Worm (Caenorhabditis elegans) whole organism, L4 larva: Measurements from ENCODE around the gene trxr-2.

Experiments used
- F49E8.2 ChIP-seq: sonication (generic microtip); optimal IDR thresholded peaks from 2 replicates; lab custom pipeline; 2016; ENCODE audit warnings: missing compliant biosample characterization, mild to moderate bottlenecking, missing genetic modification characterization, borderline replicate concordance
- T20F7.1 ChIP-seq: fragments of 200-800 bp; sonication (Bioruptor generic); optimal IDR thresholded peaks from 2 replicates; lab custom pipeline; 2018; ENCODE audit warnings: mild to moderate bottlenecking, missing genetic modification characterization, missing compliant biosample characterization
- T26A8.4 ChIP-seq: fragments of 200-800 bp; sonication (Bioruptor generic); IDR thresholded peaks from 2 replicates; pipeline ENCODE4 v1.3.6; 2022; ENCODE audit warnings: missing genetic modification characterization, missing compliant biosample characterization
- aha-1 ChIP-seq: fragments of 150-350 bp; peaks from one replicate; lab custom pipeline; 2014; ENCODE audit warnings: missing biosample characterization, missing genetic modification characterization
- aly-2 ChIP-seq: sonication (generic microtip); optimal IDR thresholded peaks from 2 replicates; lab custom pipeline; 2018; ENCODE audit warnings: missing biosample characterization, missing genetic modification characterization
- attf-4 ChIP-seq: sonication (generic microtip); optimal IDR thresholded peaks from 3 replicates; lab custom pipeline; 2017; ENCODE audit warnings: missing biosample characterization, missing genetic modification characterization
- ceh-20 ChIP-seq: fragments of 200-800 bp; sonication (Bioruptor generic); IDR thresholded peaks from 2 replicates; pipeline ENCODE4 v1.3.6; 2022; ENCODE audit warnings: missing genetic modification reagents, missing genetic modification characterization, missing compliant biosample characterization
- ceh-44 ChIP-seq: fragments of 200-800 bp; sonication (Bioruptor generic); IDR thresholded peaks from 2 replicates; pipeline ENCODE4 v1.3.6; 2022; ENCODE audit warnings: missing genetic modification reagents, missing genetic modification characterization, missing compliant biosample characterization
- ceh-82 ChIP-seq: sonication (generic microtip); optimal IDR thresholded peaks from 2 replicates; lab custom pipeline; 2017; ENCODE audit warnings: missing biosample characterization, missing genetic modification characterization
- daf-12 ChIP-seq: fragments of 150-350 bp; optimal IDR thresholded peaks from 2 replicates; lab custom pipeline; 2014; ENCODE audit warnings: missing biosample characterization, missing genetic modification reagents, missing genetic modification characterization
- daf-16 ChIP-seq, 3 experiments: sonication (generic microtip); optimal IDR thresholded peaks; 2 replicates each; lab custom pipeline; 2016 to 2017; ENCODE audit warnings: missing genetic modification characterization in 3 of 3, missing genetic modification reagents in 3 of 3, mild to moderate bottlenecking in 2 of 3, missing compliant biosample characterization in 2 of 3, missing biosample characterization in 1 of 3, moderate library complexity in 1 of 3
- dmd-8 ChIP-seq: fragments of 200-800 bp; sonication (Bioruptor generic); IDR thresholded peaks from 2 replicates; pipeline ENCODE4 v1.3.6; 2022; ENCODE audit warnings: missing genetic modification characterization, missing compliant biosample characterization
- dmd-9 ChIP-seq: fragments of 200-800 bp; sonication (Bioruptor generic); IDR thresholded peaks from 2 replicates; pipeline ENCODE4 v1.3.6; 2022; ENCODE audit warnings: missing genetic modification reagents, missing genetic modification characterization, missing compliant biosample characterization
- dve-1 ChIP-seq: sonication (generic microtip); optimal IDR thresholded peaks from 2 replicates; lab custom pipeline; 2017; ENCODE audit warnings: antibody characterized with exemption, mild to moderate bottlenecking, missing genetic modification characterization, missing compliant biosample characterization; ENCODE audit not compliant: insufficient read depth
- fkh-10 ChIP-seq: fragments of 150-350 bp; optimal IDR thresholded peaks from 2 replicates; lab custom pipeline; 2014; ENCODE audit warnings: missing biosample characterization, missing genetic modification reagents, missing genetic modification characterization
- hif-1 ChIP-seq, 2 experiments: sonication (generic microtip); optimal IDR thresholded peaks; 2 replicates each; lab custom pipeline; 2016 to 2017; ENCODE audit warnings: missing compliant biosample characterization in 2 of 2, missing genetic modification characterization in 2 of 2, missing genetic modification reagents in 2 of 2, missing genotype in 2 of 2, mild to moderate bottlenecking in 1 of 2
- hlh-11 ChIP-seq: fragments of 200-800 bp; sonication (Bioruptor generic); optimal IDR thresholded peaks from 2 replicates; lab custom pipeline; 2018; ENCODE audit warnings: mild to moderate bottlenecking, missing genetic modification characterization, missing compliant biosample characterization
- hlh-30 ChIP-seq: sonication (generic microtip); optimal IDR thresholded peaks from 2 replicates; lab custom pipeline; 2017; ENCODE audit warnings: antibody characterized with exemption, mild to moderate bottlenecking, missing genetic modification characterization, missing compliant biosample characterization; ENCODE audit not compliant: insufficient read depth
- hmg-1.1 ChIP-seq: fragments of 200-800 bp; sonication (Bioruptor generic); IDR thresholded peaks from 2 replicates; pipeline ENCODE4 v1.3.6; 2022; ENCODE audit warnings: missing genetic modification reagents, missing genetic modification characterization, missing compliant biosample characterization
- lin-13 ChIP-seq: fragments of 150-350 bp; optimal IDR thresholded peaks from 2 replicates; lab custom pipeline; 2014; ENCODE audit warnings: missing biosample characterization, missing genetic modification reagents, missing genetic modification characterization
- lin-29 ChIP-seq: fragments of 200-800 bp; sonication (Bioruptor generic); IDR thresholded peaks from 2 replicates; pipeline ENCODE4 v1.3.6; 2022; ENCODE audit warnings: missing genetic modification reagents, missing genetic modification characterization, missing compliant biosample characterization
- lsy-2 ChIP-seq, 2 experiments: fragments of 150-350 bp in 1 of 2; sonication (generic microtip) in 1 of 2; optimal IDR thresholded peaks; 2 replicates each; lab custom pipeline; 2014 to 2017; ENCODE audit warnings: missing biosample characterization in 2 of 2, missing genetic modification characterization in 2 of 2
- madf-9 ChIP-seq: fragments of 200-800 bp; sonication (Bioruptor generic); conservative IDR thresholded peaks from 2 replicates; pipeline ENCODE4 v1.3.6; 2022; ENCODE audit warnings: missing genetic modification reagents, missing genetic modification characterization, missing compliant biosample characterization
- mep-1 ChIP-seq: fragments of 150-350 bp; sonication (generic microtip); optimal IDR thresholded peaks from 3 replicates; lab custom pipeline; 2014; ENCODE audit warnings: missing biosample characterization, missing genetic modification characterization
- mes-2 ChIP-seq: sonication (generic microtip); optimal IDR thresholded peaks from 2 replicates; lab custom pipeline; 2016; ENCODE audit warnings: missing genotype, mild to moderate bottlenecking, missing genetic modification characterization, missing compliant biosample characterization; ENCODE audit not compliant: poor library complexity, severe bottlenecking
- nhr-10 ChIP-seq: fragments of 150-350 bp; optimal IDR thresholded peaks from 2 replicates; lab custom pipeline; 2014; ENCODE audit warnings: missing biosample characterization, missing genetic modification characterization
- nhr-28 ChIP-seq: fragments of 150-350 bp; optimal IDR thresholded peaks from 2 replicates; lab custom pipeline; 2014; ENCODE audit warnings: missing biosample characterization, missing genetic modification characterization
- nhr-6 ChIP-seq: fragments of 150-350 bp; optimal IDR thresholded peaks from 2 replicates; lab custom pipeline; 2014; ENCODE audit warnings: missing biosample characterization, missing genetic modification characterization
- nhr-77 ChIP-seq: fragments of 150-350 bp; optimal IDR thresholded peaks from 2 replicates; lab custom pipeline; 2014; ENCODE audit warnings: missing biosample characterization, missing genetic modification characterization
- pha-4 ChIP-seq, 2 experiments: fragments of 150-350 bp in 1 of 2; fragments of 200-800 bp in 1 of 2; sonication (Bioruptor generic) in 1 of 2; IDR thresholded peaks in 1 of 2; optimal IDR thresholded peaks in 1 of 2; 2 replicates each; pipeline versions ENCODE4 v1.3.6 to Lab custom; 2014 to 2022; ENCODE audit warnings: missing genetic modification characterization in 2 of 2, missing genetic modification reagents in 2 of 2, missing biosample characterization in 1 of 2, missing compliant biosample characterization in 1 of 2
- rbr-2 ChIP-seq: sonication (generic microtip); optimal IDR thresholded peaks from 2 replicates; lab custom pipeline; 2016; ENCODE audit warnings: missing genotype, missing genetic modification characterization, missing compliant biosample characterization
- set-16 ChIP-seq: fragments of 200-800 bp; sonication (Bioruptor generic); IDR thresholded peaks from 2 replicates; pipeline ENCODE4 v1.3.6; 2022; ENCODE audit warnings: missing genetic modification reagents, missing genetic modification characterization, missing compliant biosample characterization
- spr-1 ChIP-seq: sonication (generic microtip); optimal IDR thresholded peaks from 2 replicates; lab custom pipeline; 2016; ENCODE audit warnings: mild to moderate bottlenecking, missing genetic modification characterization, missing compliant biosample characterization
- tag-97 ChIP-seq: fragments of 200-800 bp; sonication (Bioruptor generic); IDR thresholded peaks from 2 replicates; pipeline ENCODE4 v1.3.6; 2022; ENCODE audit warnings: missing genetic modification characterization, missing compliant biosample characterization
- unc-130 ChIP-seq: sonication (generic microtip); optimal IDR thresholded peaks from 2 replicates; lab custom pipeline; 2016; ENCODE audit warnings: missing genetic modification reagents, missing genetic modification characterization, missing compliant biosample characterization
- unc-39 ChIP-seq: sonication (generic microtip); optimal IDR thresholded peaks from 2 replicates; lab custom pipeline; 2017; ENCODE audit warnings: missing biosample characterization, missing genetic modification characterization
- unc-62 ChIP-seq, 3 experiments: fragments of 150-350 bp in 1 of 3; sonication (generic microtip); optimal IDR thresholded peaks in 2 of 3; peaks in 1 of 3; 1 replicate in 1 of 3; 2 replicates in 2 of 3; lab custom pipeline; 2014 to 2017; ENCODE audit warnings: missing biosample characterization in 3 of 3, missing genetic modification characterization in 3 of 3, missing genetic modification reagents in 3 of 3, missing genotype in 1 of 3
- zfp-2 ChIP-seq: sonication (generic microtip); optimal IDR thresholded peaks from 2 replicates; lab custom pipeline; 2016; ENCODE audit warnings: mild to moderate bottlenecking, missing genetic modification characterization, missing compliant biosample characterization
- zip-11 ChIP-seq: fragments of 200-800 bp; sonication (Bioruptor generic); IDR thresholded peaks from 2 replicates; pipeline ENCODE4 v1.3.6; 2022; ENCODE audit warnings: missing genetic modification characterization, missing compliant biosample characterization

Gene trxr-2

DNA sequence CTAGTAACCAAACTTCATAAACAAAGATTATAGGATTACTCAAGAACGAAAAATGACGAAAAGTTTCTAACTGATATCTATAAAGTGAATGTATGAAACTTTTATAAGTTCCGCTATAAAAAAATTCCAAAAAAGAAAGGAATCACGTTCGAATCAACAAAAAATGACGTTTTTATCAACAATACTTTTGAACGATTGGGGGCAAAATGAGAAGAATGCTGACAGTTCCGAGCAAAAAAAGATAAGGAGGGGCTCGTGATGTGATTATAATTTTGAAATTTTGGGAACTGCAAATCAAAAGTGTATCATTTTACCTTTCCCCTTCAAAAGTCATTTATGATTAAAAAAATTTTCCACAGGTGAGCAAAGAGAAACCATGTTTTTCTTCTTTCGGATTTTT is 34.6 kb upstream of the trxr-2 start (continued):
- TF ChIP-seq spr-1 (tag; lab: Kevin White, UChicago) (no peak), hlh-11 (tag; lab: Kevin White, UChicago) (peak; percentile 74), T20F7.1 (GFP tag; lab: Kevin White, UChicago) (peak; percentile 7), tag-97 (GFP tag; lab: Robert Waterston, UW) (no peak), pha-4 (GFP tag; IDR thresholded peaks at IDR 0.05; lab: Robert Waterston, UW) (0 out of 2 replicates have a peak, but pooled peaks have one; percentile 29), pha-4 (tag; optimal IDR thresholded peaks at IDR 0.05; lab: Kevin White, UChicago) (no peak), daf-16 (GFP tag; optimal IDR thresholded peaks at IDR 0.05; lab: Kevin White, UChicago) (no peak), daf-16 (tag; optimal IDR thresholded peaks at IDR 0.05; lab: Kevin White, UChicago) (peak; percentile 70), set-16 (GFP tag; lab: Robert Waterston, UW) (no peak), zip-11 (GFP tag; lab: Robert Waterston, UW) (no peak), lsy-2 (tag; optimal IDR thresholded peaks at IDR 0.05; lab: Kevin White, UChicago) (no peak), hif-1 (tag; optimal IDR thresholded peaks at IDR 0.05; lab: Kevin White, UChicago) (peak in 1 of 2 experiments; percentile 47), T26A8.4 (no peak), unc-62 (GFP tag; optimal IDR thresholded peaks at IDR 0.05 in 1 of 2; lab: Kevin White, UChicago) (no peak), unc-62 (tag; optimal IDR thresholded peaks at IDR 0.05; lab: Kevin White, UChicago) (no peak), dve-1 (tag; lab: Kevin White, UChicago) (peak; percentile 73), unc-130 (no peak), nhr-28 (peak; percentile 57), nhr-77 (tag; lab: Kevin White, UChicago) (peak; percentile 83), aly-2 (no peak)

DNA sequence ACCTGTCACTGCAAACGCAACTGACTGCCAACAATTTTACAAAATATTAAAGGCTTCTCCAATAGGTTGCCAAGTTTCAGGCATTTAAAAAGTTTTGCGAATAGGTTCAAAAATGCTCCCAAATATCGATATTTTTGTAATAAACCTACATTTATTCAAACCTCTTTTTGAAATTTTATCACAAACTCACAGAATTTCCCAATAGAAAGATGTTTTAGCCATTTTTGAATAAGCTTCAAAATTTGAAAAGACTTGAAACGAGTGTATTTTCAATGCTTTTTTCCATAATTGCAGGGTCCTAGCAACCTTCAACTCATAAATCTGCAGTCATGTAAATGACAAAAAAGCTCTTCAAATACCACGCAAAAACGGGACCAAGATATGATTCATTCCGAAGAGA is 31.2 kb upstream of the trxr-2 start:
- TF ChIP-seq attf-4, result no peak
- TF ChIP-seq ceh-20, result no peak
- TF ChIP-seq pha-4 (GFP tag; IDR thresholded peaks at IDR 0.05; lab: Robert Waterston, UW), result no peak
- TF ChIP-seq pha-4 (tag; optimal IDR thresholded peaks at IDR 0.05; lab: Kevin White, UChicago), result no peak
- peak; percentile 55 for TF ChIP-seq aha-1 (tag; lab: Kevin White, UChicago)
- peak in 1 of 2 experiments; percentile 74 for TF ChIP-seq unc-62 (GFP tag; optimal IDR thresholded peaks at IDR 0.05 in 1 of 2; lab: Kevin White, UChicago)
- TF ChIP-seq unc-62 (tag; optimal IDR thresholded peaks at IDR 0.05; lab: Kevin White, UChicago), result no peak

DNA sequence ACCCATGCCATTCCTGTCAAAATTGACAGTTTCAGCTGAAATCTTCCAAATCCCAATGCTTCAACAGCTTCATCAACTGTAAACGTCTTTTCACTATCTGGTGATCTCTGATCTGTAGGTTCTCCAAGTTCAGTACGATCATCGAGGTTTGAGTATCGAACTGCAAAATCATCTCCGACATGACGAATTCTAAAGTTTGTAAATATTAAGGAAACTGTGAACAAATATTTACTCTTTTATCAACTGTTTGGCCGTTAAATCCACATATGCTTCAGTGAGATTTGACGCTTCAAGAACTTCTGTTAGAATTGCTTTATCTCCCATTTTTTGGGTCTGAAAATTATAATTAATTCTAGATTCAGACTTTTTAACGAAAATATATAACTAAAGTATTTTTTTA is 28.4 kb upstream of the trxr-2 start, which contains the start of gene svop-1:
svop-1 (minus strand) TSS at position 339 of the 400 bp plus-strand sequence.
- TF ChIP-seq daf-12 (tag; lab: Kevin White, UChicago) (no peak), unc-62 (GFP tag; optimal IDR thresholded peaks at IDR 0.05 in 1 of 2; lab: Kevin White, UChicago) (peak in 1 of 2 experiments; percentile 7), unc-62 (tag; optimal IDR thresholded peaks at IDR 0.05; lab: Kevin White, UChicago) (no peak)

DNA sequence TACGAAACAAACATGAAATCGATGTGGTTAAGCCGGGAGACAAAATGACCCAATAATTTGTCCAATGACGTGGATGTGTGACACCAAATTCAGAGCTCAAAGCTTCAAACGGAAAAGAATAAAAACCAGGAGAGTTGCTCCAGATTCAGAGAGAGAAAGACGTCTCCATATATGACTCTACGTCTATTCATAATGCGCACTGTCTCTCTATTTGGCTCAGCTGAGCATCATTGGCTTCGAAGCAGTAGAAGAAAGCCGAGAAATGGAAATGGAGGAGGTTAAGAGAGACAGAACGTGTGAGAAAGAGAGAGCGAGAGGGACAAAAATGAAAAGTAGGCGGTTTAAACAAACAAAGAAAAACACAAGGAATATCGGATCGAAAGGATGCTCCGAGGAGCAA is 27.3 kb upstream of the trxr-2 start:
- TF ChIP-seq ceh-44 (GFP tag; lab: Robert Waterston, UW) (no peak), unc-62 (GFP tag; optimal IDR thresholded peaks at IDR 0.05 in 1 of 2; lab: Kevin White, UChicago) (peak in 1 of 2 experiments; percentile 55), unc-62 (tag; optimal IDR thresholded peaks at IDR 0.05; lab: Kevin White, UChicago) (no peak), hlh-30 (tag; lab: Kevin White, UChicago) (peak; percentile 40), dve-1 (tag; lab: Kevin White, UChicago) (peak; percentile 16), nhr-10 (no peak), spr-1 (tag; lab: Kevin White, UChicago) (no peak), dmd-9 (no peak), nhr-6 (no peak), zfp-2 (no peak), mes-2 (tag; lab: Kevin White, UChicago) (no peak), fkh-10 (GFP tag; lab: Kevin White, UChicago) (no peak), rbr-2 (tag; lab: Kevin White, UChicago) (peak; percentile 33), ceh-82 (tag; lab: Kevin White, UChicago) (no peak), daf-12 (tag; lab: Kevin White, UChicago) (no peak), unc-39 (tag; lab: Kevin White, UChicago) (no peak), set-16 (GFP tag; lab: Robert Waterston, UW) (no peak), madf-9 (GFP tag; lab: Robert Waterston, UW) (no peak), attf-4 (no peak), hmg-1.1 (peak; percentile 24; the same call in 1 of the 2 replicates), daf-16 (GFP tag; optimal IDR thresholded peaks at IDR 0.05; lab: Kevin White, UChicago) (no peak), daf-16 (tag; optimal IDR thresholded peaks at IDR 0.05; lab: Kevin White, UChicago) (no peak), F49E8.2 (tag; lab: Kevin White, UChicago) (no peak), nhr-28 (no peak), mep-1 (tag; lab: Kevin White, UChicago) (peak; percentile 20), lsy-2 (tag; optimal IDR thresholded peaks at IDR 0.05; lab: Kevin White, UChicago) (peak in 1 of 2 experiments; percentile 32), lin-29 (GFP tag; lab: Robert Waterston, UW) (no peak), dmd-8 (GFP tag; lab: Robert Waterston, UW) (no peak), lin-13 (GFP tag; lab: Kevin White, UChicago) (no peak), ceh-20 (no peak)
